Fruit fly (Drosophila melanogaster) whole organism, prepupa: ENCODE results near the gene CG31883.

ENCODE experiments used
- CG4318 ChIP-seq: fragments of 200-800 bp; sonication (Bioruptor generic); optimal IDR thresholded peaks from 3 replicates; lab custom pipeline; 2017; ENCODE audit warnings: missing biosample characterization, mild to moderate bottlenecking, missing genetic modification characterization
- CG8319 ChIP-seq: fragments of 200-800 bp; sonication (Bioruptor generic); optimal IDR thresholded peaks from 3 replicates; lab custom pipeline; 2016; ENCODE audit warnings: missing biosample characterization, missing genetic modification characterization
- cyc ChIP-seq: fragments of 200-800 bp; sonication (Bioruptor generic); optimal IDR thresholded peaks from 3 replicates; lab custom pipeline; 2016; ENCODE audit warnings: missing biosample characterization, missing genetic modification characterization

dm6 chr2L:9539988-9540573, 11.8 kb downstream of the CG31883 start, which contains the start of gene CG17855:
- TF ChIP-seq CG4318 (GFP tag; lab: Kevin White, UChicago) (no peak), CG8319 (GFP tag; lab: Kevin White, UChicago) (no peak), cyc (GFP tag; lab: Kevin White, UChicago) (no peak)
